Worm (Caenorhabditis elegans): ENCODE data around the gene F02E11.4.

- no peak for TF ChIP-seq ama-1 (optimal IDR thresholded peaks at IDR 0.05)
- TF ChIP-seq flt-1 (GFP tag; IDR thresholded peaks at IDR 0.05): no peak
- no peak for TF ChIP-seq B0310.2 (tag; optimal IDR thresholded peaks at IDR 0.05)
- TF ChIP-seq pes-1 (GFP tag; IDR thresholded peaks at IDR 0.05): no peak
- no peak for TF ChIP-seq hmg-4 (GFP tag; optimal IDR thresholded peaks at IDR 0.05)
- TF ChIP-seq hnd-1 (tag; optimal IDR thresholded peaks at IDR 0.05): no peak
- no peak for TF ChIP-seq scrt-1 (GFP tag; IDR thresholded peaks at IDR 0.05)
- no peak for TF ChIP-seq tra-4 (tag; optimal IDR thresholded peaks at IDR 0.05)
- no peak for TF ChIP-seq hmbx-1 (tag; optimal IDR thresholded peaks at IDR 0.05)
- no peak for TF ChIP-seq sea-1 (GFP tag; conservative IDR thresholded peaks at IDR 0.05)
- no peak for TF ChIP-seq tbx-37 (GFP tag; conservative IDR thresholded peaks at IDR 0.05)
- no peak for TF ChIP-seq F13C5.2 (tag; optimal IDR thresholded peaks at IDR 0.05)
These were observed 2.7 kb downstream of the F02E11.4 start, which contains the start of gene F02E11.3 for ce11 chrII:3274923-3275322.
